Worm (Caenorhabditis elegans) whole organism, L4 larva: ENCODE measurements around the gene Y57A10C.1.
A peak's percentile ranks its signal among the peaks of the same experiment; 100 is the strongest.

Source experiments
- F10B5.3 ChIP-seq: sonication (generic microtip); optimal IDR thresholded peaks from 2 replicates; lab custom pipeline; 2016; ENCODE audit warnings: mild to moderate bottlenecking, missing genetic modification characterization, missing compliant biosample characterization
- F26F4.8 ChIP-seq: fragments of 200-800 bp; sonication (Bioruptor generic); conservative IDR thresholded peaks from 2 replicates; pipeline ENCODE4 v1.3.6; 2022; ENCODE audit warnings: missing genetic modification characterization, missing compliant biosample characterization
- F49E8.2 ChIP-seq: sonication (generic microtip); optimal IDR thresholded peaks from 2 replicates; lab custom pipeline; 2016; ENCODE audit warnings: missing compliant biosample characterization, mild to moderate bottlenecking, missing genetic modification characterization, borderline replicate concordance
- R02D3.7 ChIP-seq: fragments of 150-350 bp; sonication (generic microtip); optimal IDR thresholded peaks from 3 replicates; lab custom pipeline; 2014; ENCODE audit warnings: missing biosample characterization, missing genetic modification characterization
- T20F7.1 ChIP-seq: fragments of 200-800 bp; sonication (Bioruptor generic); optimal IDR thresholded peaks from 2 replicates; lab custom pipeline; 2018; ENCODE audit warnings: mild to moderate bottlenecking, missing genetic modification characterization, missing compliant biosample characterization
- Y105C5A.15 ChIP-seq: fragments of 200-800 bp; sonication (Bioruptor generic); IDR thresholded peaks from 2 replicates; pipeline ENCODE4 v1.3.6; 2022; ENCODE audit warnings: missing genetic modification characterization, missing compliant biosample characterization
- Y5F2A.4 ChIP-seq: fragments of 200-800 bp; sonication (Bioruptor generic); optimal IDR thresholded peaks from 2 replicates; lab custom pipeline; 2018; ENCODE audit warnings: mild to moderate bottlenecking, missing genetic modification characterization, missing compliant biosample characterization
- ZK337.2 ChIP-seq: fragments of 200-800 bp; sonication (Bioruptor generic); IDR thresholded peaks from 2 replicates; pipeline ENCODE4 v1.3.6; 2022; ENCODE audit warnings: missing genetic modification reagents, missing genetic modification characterization, missing compliant biosample characterization
- aha-1 ChIP-seq: fragments of 150-350 bp; peaks from one replicate; lab custom pipeline; 2014; ENCODE audit warnings: missing biosample characterization, missing genetic modification characterization
- attf-4 ChIP-seq: sonication (generic microtip); optimal IDR thresholded peaks from 3 replicates; lab custom pipeline; 2017; ENCODE audit warnings: missing biosample characterization, missing genetic modification characterization
- ctbp-1 ChIP-seq: fragments of 200-800 bp; sonication (Bioruptor generic); IDR thresholded peaks from 2 replicates; pipeline ENCODE4 v1.3.6; 2022; ENCODE audit warnings: missing genetic modification reagents, missing genetic modification characterization, missing compliant biosample characterization
- daf-19 ChIP-seq: fragments of 200-800 bp; sonication (Bioruptor generic); conservative IDR thresholded peaks from 2 replicates; pipeline ENCODE4 v1.3.6; 2022; ENCODE audit warnings: missing genetic modification characterization, missing compliant biosample characterization
- dmd-6 ChIP-seq: fragments of 200-800 bp; sonication (Bioruptor generic); IDR thresholded peaks from 2 replicates; pipeline ENCODE4 v1.3.6; 2022; ENCODE audit warnings: missing genetic modification reagents, missing genetic modification characterization, missing compliant biosample characterization
- lin-15B ChIP-seq: fragments of 150-350 bp; sonication (generic microtip); optimal IDR thresholded peaks from 3 replicates; lab custom pipeline; 2014; ENCODE audit warnings: missing biosample characterization, missing genetic modification characterization
- lin-29 ChIP-seq: fragments of 200-800 bp; sonication (Bioruptor generic); IDR thresholded peaks from 2 replicates; pipeline ENCODE4 v1.3.6; 2022; ENCODE audit warnings: missing genetic modification reagents, missing genetic modification characterization, missing compliant biosample characterization
- lin-39 ChIP-seq: fragments of 150-350 bp; optimal IDR thresholded peaks from 2 replicates; lab custom pipeline; 2014; ENCODE audit warnings: missing biosample characterization, missing genetic modification reagents, missing genetic modification characterization
- mdl-1 ChIP-seq, 2 experiments: fragments of 150-350 bp in 1 of 2; sonication (generic microtip) in 1 of 2; optimal IDR thresholded peaks; 2 replicates each; lab custom pipeline; 2014 to 2017; ENCODE audit warnings: missing biosample characterization in 2 of 2, missing genetic modification characterization in 2 of 2
- mdt-29 ChIP-seq: fragments of 200-800 bp; sonication (Bioruptor generic); IDR thresholded peaks from 2 replicates; pipeline ENCODE4 v1.3.6; 2022; ENCODE audit warnings: missing genetic modification reagents, missing genetic modification characterization, missing compliant biosample characterization
- mep-1 ChIP-seq: fragments of 150-350 bp; sonication (generic microtip); optimal IDR thresholded peaks from 3 replicates; lab custom pipeline; 2014; ENCODE audit warnings: missing biosample characterization, missing genetic modification characterization
- nhr-10 ChIP-seq: fragments of 150-350 bp; optimal IDR thresholded peaks from 2 replicates; lab custom pipeline; 2014; ENCODE audit warnings: missing biosample characterization, missing genetic modification characterization
- nhr-28 ChIP-seq: fragments of 150-350 bp; optimal IDR thresholded peaks from 2 replicates; lab custom pipeline; 2014; ENCODE audit warnings: missing biosample characterization, missing genetic modification characterization
- pha-4 ChIP-seq, 2 experiments: fragments of 150-350 bp in 1 of 2; fragments of 200-800 bp in 1 of 2; sonication (Bioruptor generic) in 1 of 2; IDR thresholded peaks in 1 of 2; optimal IDR thresholded peaks in 1 of 2; 2 replicates each; pipeline versions ENCODE4 v1.3.6 to Lab custom; 2014 to 2022; ENCODE audit warnings: missing genetic modification characterization in 2 of 2, missing genetic modification reagents in 2 of 2, missing biosample characterization in 1 of 2, missing compliant biosample characterization in 1 of 2
- pqm-1 ChIP-seq: sonication (generic microtip); optimal IDR thresholded peaks from 2 replicates; lab custom pipeline; 2017; ENCODE audit warnings: missing biosample characterization, missing genetic modification characterization
- rbr-2 ChIP-seq: sonication (generic microtip); optimal IDR thresholded peaks from 2 replicates; lab custom pipeline; 2016; ENCODE audit warnings: missing genotype, missing genetic modification characterization, missing compliant biosample characterization
- set-16 ChIP-seq: fragments of 200-800 bp; sonication (Bioruptor generic); IDR thresholded peaks from 2 replicates; pipeline ENCODE4 v1.3.6; 2022; ENCODE audit warnings: missing genetic modification reagents, missing genetic modification characterization, missing compliant biosample characterization
- snpc-1.2 ChIP-seq: fragments of 200-800 bp; sonication (Bioruptor generic); IDR thresholded peaks from 2 replicates; pipeline ENCODE4 v1.3.6; 2022; ENCODE audit warnings: missing genetic modification reagents, missing genetic modification characterization, missing compliant biosample characterization
- spr-1 ChIP-seq: sonication (generic microtip); optimal IDR thresholded peaks from 2 replicates; lab custom pipeline; 2016; ENCODE audit warnings: mild to moderate bottlenecking, missing genetic modification characterization, missing compliant biosample characterization
- tag-97 ChIP-seq: fragments of 200-800 bp; sonication (Bioruptor generic); IDR thresholded peaks from 2 replicates; pipeline ENCODE4 v1.3.6; 2022; ENCODE audit warnings: missing genetic modification characterization, missing compliant biosample characterization
- tra-1 ChIP-seq: fragments of 200-800 bp; sonication (Bioruptor generic); IDR thresholded peaks from 2 replicates; pipeline ENCODE4 v1.3.6; 2022; ENCODE audit warnings: missing genetic modification reagents, missing genetic modification characterization, missing compliant biosample characterization
- unc-130 ChIP-seq: sonication (generic microtip); optimal IDR thresholded peaks from 2 replicates; lab custom pipeline; 2016; ENCODE audit warnings: missing genetic modification reagents, missing genetic modification characterization, missing compliant biosample characterization
- vab-7 ChIP-seq: fragments of 200-800 bp; sonication (Bioruptor generic); IDR thresholded peaks from 2 replicates; pipeline ENCODE4 v1.3.6; 2022; ENCODE audit warnings: missing genetic modification reagents, missing genetic modification characterization, missing compliant biosample characterization

Y57A10C.1 gene

ce11 chrII:12452754-12453352 is 40.5 kb upstream of the Y57A10C.1 start, which contains the start of the genes sre-35 and sre-33:
Gene sre-35 (minus strand): TSS chrII:12452854.
Gene sre-33 (plus strand): TSS chrII:12453302.
- TF ChIP-seq F49E8.2 = no peak
- TF ChIP-seq aha-1 (tag; lab: Kevin White, UChicago) = peak; percentile 81

- TF ChIP-seq F10B5.3 (tag; lab: Kevin White, UChicago) = no peak
- no peak for TF ChIP-seq Y5F2A.4 (GFP tag; lab: Kevin White, UChicago)
- no peak for TF ChIP-seq tra-1
- TF ChIP-seq daf-19 (GFP tag; lab: Robert Waterston, UW) = no peak
- no peak for TF ChIP-seq F49E8.2
- TF ChIP-seq aha-1 (tag; lab: Kevin White, UChicago) = no peak
- TF ChIP-seq R02D3.7 = no peak
- no peak for TF ChIP-seq T20F7.1 (GFP tag; lab: Kevin White, UChicago)
- no peak for TF ChIP-seq nhr-10 (tag; lab: Kevin White, UChicago)
- TF ChIP-seq lin-39 (tag; lab: Kevin White, UChicago) = no peak
- TF ChIP-seq dmd-6 (GFP tag; lab: Robert Waterston, UW) = no peak
- TF ChIP-seq ZK337.2 = no peak
Observed at ce11 chrII:12449849-12450248, 37.5 kb upstream of the Y57A10C.1 start, which contains the start of gene sre-34. Gene sre-34 (plus strand): TSS chrII:12450149.

- TF ChIP-seq unc-130 (GFP tag; lab: Kevin White, UChicago) (no peak), rbr-2 (tag; lab: Kevin White, UChicago) (no peak), lin-15B (tag; lab: Kevin White, UChicago) (no peak), nhr-28 (tag; lab: Kevin White, UChicago) (no peak), F26F4.8 (GFP tag; lab: Robert Waterston, UW) (no peak), mdt-29 (no peak), vab-7 (no peak), aha-1 (tag; lab: Kevin White, UChicago) (no peak), snpc-1.2 (GFP tag; lab: Robert Waterston, UW) (no peak), tag-97 (GFP tag; lab: Robert Waterston, UW) (no peak)
Observed at ce11 chrII:12448241-12448640, 35.9 kb upstream of the Y57A10C.1 start, which contains the start of gene srh-27. Gene srh-27 (plus strand): TSS chrII:12448541.

- TF ChIP-seq pha-4 (GFP tag; IDR thresholded peaks at IDR 0.05; lab: Robert Waterston, UW) (no peak), pha-4 (tag; optimal IDR thresholded peaks at IDR 0.05; lab: Kevin White, UChicago) (no peak), R02D3.7 (no peak), mdl-1 (tag; optimal IDR thresholded peaks at IDR 0.05; lab: Kevin White, UChicago) (no peak), mep-1 (tag; lab: Kevin White, UChicago) (no peak), aha-1 (tag; lab: Kevin White, UChicago) (peak; percentile 55), Y105C5A.15 (GFP tag; lab: Robert Waterston, UW) (no peak)
- TF ChIP-seq, all 104 proteins: peak for 1
Observed at ce11 chrII:12444679-12445376, 32.5 kb upstream of the Y57A10C.1 start, which contains the start of the genes W05H5.1 and pitr-6. Gene W05H5.1 (minus strand): TSS chrII:12444779. Gene pitr-6 (plus strand): TSS chrII:12445326.

ce11 chrII:12441164-12441563 is 28.8 kb upstream of the Y57A10C.1 start, which contains the start of gene Y57A10C.10:
Gene Y57A10C.10 (minus strand): TSS chrII:12441264.
- TF ChIP-seq set-16 (GFP tag; lab: Robert Waterston, UW) = peak; percentile 12; the same call in 1 of the 2 replicates

ce11 chrII:12438441-12438840 is 26.1 kb upstream of the Y57A10C.1 start, which contains the start of gene Y57A10C.9:
Gene Y57A10C.9 (minus strand): TSS chrII:12438541.
- TF ChIP-seq lin-29 (no peak), ctbp-1 (GFP tag; lab: Robert Waterston, UW) (no peak), pqm-1 (tag; lab: Kevin White, UChicago) (no peak), spr-1 (tag; lab: Kevin White, UChicago) (no peak), attf-4 (tag; lab: Kevin White, UChicago) (no peak)
